Fruit fly (Drosophila melanogaster) whole organism: ENCODE results near the gene CG43750.

Experiments
- CG8478 ChIP-seq: fragments of >200 bp; optimal IDR thresholded peaks from 2 replicates; lab custom pipeline; 2018; ENCODE audit warnings: inconsistent platforms
- Dll ChIP-seq: fragments of >200 bp; optimal IDR thresholded peaks from 2 replicates; lab custom pipeline; 2017
- EcR ChIP-seq, 2 experiments: fragments of >200 bp; optimal IDR thresholded peaks; 2 replicates each; lab custom pipeline; 2017; ENCODE audit warnings: missing biosample characterization in 2 of 2, missing genetic modification characterization in 2 of 2, missing genetic modification reagents in 2 of 2
- pan ChIP-seq: fragments of >200 bp; optimal IDR thresholded peaks from 2 replicates; lab custom pipeline; 2017
- psq ChIP-seq: fragments of >200 bp; optimal IDR thresholded peaks from 2 replicates; lab custom pipeline; 2017
- usp ChIP-seq: fragments of >200 bp; optimal IDR thresholded peaks from 2 replicates; lab custom pipeline; 2017; ENCODE audit warnings: missing biosample characterization, missing genetic modification characterization, mixed read lengths

dm6 chr2L:2364200-2364754 lies 26.2 kb downstream of the CG43750 start:
- TF ChIP-seq psq (lab: Kevin White, UChicago) (no peak), pan (lab: Kevin White, UChicago) (no peak), usp (GFP tag; lab: Kevin White, UChicago) (no peak), EcR (GFP tag; optimal IDR thresholded peaks at IDR 0.05; lab: Kevin White, UChicago) (no peak), Dll (lab: Kevin White, UChicago) (no peak), CG8478 (lab: Kevin White, UChicago) (peak; percentile 87)
